Worm (Caenorhabditis elegans) whole organism, mixed stage, embryonic: ENCODE data around the gene nex-3.

Experiments used
- ceh-83 ChIP-seq: fragments of 200-800 bp; sonication (Bioruptor generic); optimal IDR thresholded peaks from 2 replicates; lab custom pipeline; 2018; ENCODE audit warnings: mild to moderate bottlenecking, missing genetic modification characterization, missing compliant biosample characterization
- unc-62 ChIP-seq: fragments of 150-350 bp; optimal IDR thresholded peaks from 2 replicates; lab custom pipeline; 2014; ENCODE audit warnings: missing biosample characterization, missing genetic modification reagents, missing genetic modification characterization

ce11 chrIII:4456579-4456978 is 14.7 kb downstream of the nex-3 start:
- TF ChIP-seq unc-62 (no peak), ceh-83 (GFP tag; lab: Kevin White, UChicago) (no peak)
